Worm (Caenorhabditis elegans) whole organism, L4/young adult: ENCODE results near the gene magu-4.

Experiments
- W03F9.2 ChIP-seq: fragments of 150-350 bp; optimal IDR thresholded peaks from 2 replicates; lab custom pipeline; 2014; ENCODE audit warnings: missing biosample characterization, missing genetic modification characterization
- dao-5 ChIP-seq: sonication (generic microtip); optimal IDR thresholded peaks from 2 replicates; lab custom pipeline; 2016; ENCODE audit warnings: missing genotype, missing genetic modification characterization, moderate library complexity, missing compliant biosample characterization
- him-1 ChIP-seq: sonication (generic microtip); optimal IDR thresholded peaks from 2 replicates; lab custom pipeline; 2016; ENCODE audit warnings: missing genotype, missing genetic modification reagents, missing genetic modification characterization, missing compliant biosample characterization

DNA sequence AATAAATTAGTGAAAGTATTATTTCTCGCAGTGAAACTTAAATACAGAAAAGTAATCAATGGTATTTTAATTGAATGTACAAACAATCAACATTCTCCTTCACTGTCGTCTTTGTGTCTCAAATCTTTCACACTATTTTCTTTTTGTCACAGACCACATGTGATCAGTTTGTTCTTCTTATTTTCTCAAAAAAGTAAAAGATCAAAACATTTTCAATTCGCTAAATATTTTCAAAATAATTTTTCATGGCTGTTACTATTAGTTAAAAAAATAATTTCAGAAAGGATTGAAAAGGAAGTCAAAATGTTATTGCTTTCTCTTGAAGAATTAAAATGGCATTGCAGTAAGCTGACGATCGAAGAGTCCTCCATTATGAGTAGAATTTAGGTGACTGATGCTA, 31.2 kb downstream of the magu-4 start, which contains the start of gene dhs-31:
- TF ChIP-seq him-1 (tag; lab: Kevin White, UChicago) = no peak
- TF ChIP-seq W03F9.2 = no peak
- TF ChIP-seq dao-5 (tag; lab: Kevin White, UChicago) = no peak
